Fruit fly (Drosophila melanogaster) whole organism, embryonic: ENCODE measurements around the gene fzo.

Source experiments
- Atf6 ChIP-seq: fragments of 200-800 bp; sonication (Bioruptor generic); IDR thresholded peaks from 2 replicates; pipeline ENCODE4 v1.3.6; 2022; ENCODE audit warnings: missing biosample characterization, missing genetic modification characterization
- Bgb ChIP-seq: fragments of 200-800 bp; sonication (Bioruptor generic); IDR thresholded peaks from 2 replicates; pipeline ENCODE4 v1.3.6; 2022; ENCODE audit warnings: missing biosample characterization, missing genetic modification characterization; ENCODE audit not compliant: partially characterized antibody
- CG11456 ChIP-seq: fragments of 200-800 bp; sonication (Bioruptor generic); IDR thresholded peaks from 3 replicates; pipeline ENCODE4 v1.3.6; 2022; ENCODE audit warnings: missing biosample characterization, missing genetic modification characterization
- CG11723 ChIP-seq: fragments of 200-800 bp; sonication (Bioruptor generic); optimal IDR thresholded peaks from 2 replicates; lab custom pipeline; 2017; ENCODE audit warnings: missing biosample characterization, mild to moderate bottlenecking, missing genetic modification characterization
- CG14965 ChIP-seq: fragments of 200-800 bp; sonication (Bioruptor generic); optimal IDR thresholded peaks from 2 replicates; lab custom pipeline; 2016; ENCODE audit warnings: missing biosample characterization, missing genetic modification characterization, borderline replicate concordance
- CG15011 ChIP-seq: fragments of 200-800 bp; sonication (Bioruptor generic); optimal IDR thresholded peaks from 3 replicates; lab custom pipeline; 2018; ENCODE audit warnings: missing biosample characterization, mild to moderate bottlenecking, missing genetic modification characterization
- CG15479 ChIP-seq: fragments of 200-800 bp; sonication (Bioruptor generic); optimal IDR thresholded peaks from 3 replicates; lab custom pipeline; 2019; ENCODE audit warnings: missing biosample characterization, mild to moderate bottlenecking, missing genetic modification characterization, moderate library complexity
- CG1603 ChIP-seq: fragments of 200-800 bp; sonication (Bioruptor generic); optimal IDR thresholded peaks from 2 replicates; lab custom pipeline; 2019; ENCODE audit warnings: missing biosample characterization, mild to moderate bottlenecking, missing genetic modification characterization, moderate library complexity
- CG16863 ChIP-seq: fragments of 200-800 bp; sonication (Bioruptor generic); optimal IDR thresholded peaks from 3 replicates; lab custom pipeline; 2016; ENCODE audit warnings: missing biosample characterization, missing genetic modification characterization
- CG17912 ChIP-seq: fragments of 200-800 bp; sonication (Bioruptor generic); optimal IDR thresholded peaks from 2 replicates; lab custom pipeline; 2018; ENCODE audit warnings: missing biosample characterization, mild to moderate bottlenecking, missing genetic modification characterization
- CG30403 ChIP-seq: fragments of 200-800 bp; sonication (Bioruptor generic); optimal IDR thresholded peaks from 3 replicates; lab custom pipeline; 2016; ENCODE audit warnings: missing biosample characterization, missing genetic modification characterization
- CG30431 ChIP-seq: fragments of 200-800 bp; sonication (Bioruptor generic); optimal IDR thresholded peaks from 2 replicates; lab custom pipeline; 2017; ENCODE audit warnings: missing biosample characterization, missing genetic modification characterization
- CG3065 ChIP-seq: fragments of 200-800 bp; sonication (Bioruptor generic); optimal IDR thresholded peaks from 2 replicates; lab custom pipeline; 2016; ENCODE audit warnings: missing biosample characterization, missing genetic modification characterization
- CG34422 ChIP-seq: fragments of 200-800 bp; sonication (Bioruptor generic); IDR thresholded peaks from 3 replicates; pipeline ENCODE4 v1.3.6; 2022; ENCODE audit warnings: missing biosample characterization, missing genetic modification characterization
- CG4282 ChIP-seq: fragments of 200-800 bp; sonication (Bioruptor generic); optimal IDR thresholded peaks from 2 replicates; lab custom pipeline; 2016; ENCODE audit warnings: missing biosample characterization, missing genetic modification characterization
- CG5953 ChIP-seq: fragments of 200-800 bp; sonication (Bioruptor generic); IDR thresholded peaks from 2 replicates; pipeline ENCODE4 v1.3.6; 2022; ENCODE audit warnings: missing biosample characterization, missing genetic modification characterization
- CG7745 ChIP-seq: fragments of 200-800 bp; sonication (Bioruptor generic); optimal IDR thresholded peaks from 2 replicates; lab custom pipeline; 2018; ENCODE audit warnings: missing biosample characterization, mild to moderate bottlenecking, missing genetic modification characterization, moderate library complexity
- CG8281 ChIP-seq: fragments of 200-800 bp; sonication (Bioruptor generic); optimal IDR thresholded peaks from 2 replicates; lab custom pipeline; 2018; ENCODE audit warnings: missing biosample characterization, mild to moderate bottlenecking, missing genetic modification characterization, moderate library complexity
- CG9437 ChIP-seq: fragments of 200-800 bp; sonication (Bioruptor generic); optimal IDR thresholded peaks from 2 replicates; lab custom pipeline; 2018; ENCODE audit warnings: missing biosample characterization, mild to moderate bottlenecking, missing genetic modification characterization
- CG9609 ChIP-seq: fragments of 200-800 bp; sonication (Bioruptor generic); optimal IDR thresholded peaks from 3 replicates; lab custom pipeline; 2016; ENCODE audit warnings: missing biosample characterization, missing genetic modification characterization
- CHES-1-like ChIP-seq: fragments of 200-800 bp; sonication (Bioruptor generic); optimal IDR thresholded peaks from 2 replicates; lab custom pipeline; 2016; ENCODE audit warnings: missing biosample characterization, missing genetic modification characterization
- Dp ChIP-seq: fragments of 200-800 bp; sonication (Bioruptor generic); optimal IDR thresholded peaks from 2 replicates; lab custom pipeline; 2018; ENCODE audit warnings: missing biosample characterization, mild to moderate bottlenecking, missing genetic modification characterization, moderate library complexity
- ERR ChIP-seq: fragments of 200-800 bp; sonication (Bioruptor generic); optimal IDR thresholded peaks from 2 replicates; lab custom pipeline; 2016; ENCODE audit warnings: missing biosample characterization, missing genetic modification characterization
- Ets65A ChIP-seq: fragments of 200-800 bp; sonication (Bioruptor generic); peaks from one replicate; lab custom pipeline; 2016; ENCODE audit warnings: missing biosample characterization, missing genetic modification characterization
- HLHmδ ChIP-seq: fragments of 200-800 bp; sonication (Bioruptor generic); optimal IDR thresholded peaks from 2 replicates; lab custom pipeline; 2018; ENCODE audit warnings: missing biosample characterization, mild to moderate bottlenecking, missing genetic modification characterization, moderate library complexity
- Hr3 ChIP-seq: fragments of 200-800 bp; sonication (Bioruptor generic); optimal IDR thresholded peaks from 3 replicates; lab custom pipeline; 2016; ENCODE audit warnings: missing biosample characterization, missing genetic modification characterization
- Hr78 ChIP-seq, 2 experiments: fragments of 200-800 bp in 1 of 2; fragments of >200 bp in 1 of 2; sonication (Bioruptor generic) in 1 of 2; optimal IDR thresholded peaks; 2 replicates each; lab custom pipeline; 2017 to 2019; ENCODE audit warnings: missing biosample characterization in 2 of 2, missing genetic modification characterization in 2 of 2, mild to moderate bottlenecking in 1 of 2, moderate library complexity in 1 of 2
- Kr ChIP-seq: fragments of 200-800 bp; sonication (Bioruptor generic); optimal IDR thresholded peaks from 2 replicates; lab custom pipeline; 2017; ENCODE audit warnings: missing biosample characterization, mild to moderate bottlenecking, missing genetic modification characterization
- Lpt ChIP-seq: fragments of >200 bp; optimal IDR thresholded peaks from 2 replicates; lab custom pipeline; 2018; ENCODE audit warnings: missing biosample characterization, missing genetic modification characterization
- Spps ChIP-seq: fragments of 200-800 bp; sonication (Bioruptor generic); optimal IDR thresholded peaks from 2 replicates; lab custom pipeline; 2018; ENCODE audit warnings: missing biosample characterization, mild to moderate bottlenecking, missing genetic modification characterization
- TFAM ChIP-seq: fragments of 200-800 bp; sonication (Bioruptor generic); optimal IDR thresholded peaks from 2 replicates; lab custom pipeline; 2017; ENCODE audit warnings: missing biosample characterization, missing genetic modification characterization, inconsistent platforms
- ash1 ChIP-seq: fragments of 200-800 bp; sonication (Bioruptor generic); optimal IDR thresholded peaks from 2 replicates; lab custom pipeline; 2018; ENCODE audit warnings: missing biosample characterization, mild to moderate bottlenecking, missing genetic modification characterization
- br ChIP-seq: fragments of >200 bp; optimal IDR thresholded peaks from 2 replicates; lab custom pipeline; 2017
- bsh ChIP-seq, 2 experiments: fragments of 200-800 bp; sonication (Bioruptor generic); optimal IDR thresholded peaks; 2 replicates each; lab custom pipeline; 2017 to 2018; ENCODE audit warnings: mild to moderate bottlenecking in 2 of 2, missing biosample characterization in 2 of 2, missing genetic modification characterization in 2 of 2, moderate library complexity in 1 of 2
- ci ChIP-seq: fragments of 200-800 bp; sonication (Bioruptor generic); IDR thresholded peaks from 3 replicates; pipeline ENCODE4 v1.3.6; 2022; ENCODE audit warnings: missing biosample characterization, missing genetic modification characterization
- corto ChIP-seq: fragments of 200-800 bp; sonication (Bioruptor generic); optimal IDR thresholded peaks from 2 replicates; lab custom pipeline; 2016; ENCODE audit warnings: missing biosample characterization, mild to moderate bottlenecking, missing genetic modification characterization, moderate library complexity
- crc ChIP-seq: fragments of 200-800 bp; sonication (Bioruptor generic); optimal IDR thresholded peaks from 2 replicates; lab custom pipeline; 2016; ENCODE audit warnings: missing biosample characterization, missing genetic modification characterization
- croc ChIP-seq: fragments of 200-800 bp; sonication (Bioruptor generic); conservative IDR thresholded peaks from 3 replicates; pipeline ENCODE4 v1.3.6; 2022; ENCODE audit warnings: missing biosample characterization, missing genetic modification characterization
- dati ChIP-seq: fragments of 200-800 bp; sonication (Bioruptor generic); IDR thresholded peaks from 2 replicates; pipeline ENCODE4 v1.3.6; 2022; ENCODE audit warnings: missing biosample characterization, missing genetic modification characterization
- dmrt11E ChIP-seq: fragments of 200-800 bp; sonication (Bioruptor generic); optimal IDR thresholded peaks from 3 replicates; lab custom pipeline; 2018; ENCODE audit warnings: missing biosample characterization, mild to moderate bottlenecking, missing genetic modification characterization, moderate library complexity
- dpn ChIP-seq, 2 experiments: fragments of 200-800 bp; sonication (Bioruptor generic); optimal IDR thresholded peaks; 3 replicates each; lab custom pipeline; 2016; ENCODE audit warnings: missing biosample characterization in 2 of 2, missing genetic modification characterization in 2 of 2
- dysf ChIP-seq: fragments of 200-800 bp; sonication (Bioruptor generic); IDR thresholded peaks from 3 replicates; pipeline ENCODE4 v1.3.6; 2022; ENCODE audit warnings: missing biosample characterization, missing genetic modification characterization
- ewg ChIP-seq: fragments of 200-800 bp; sonication (Bioruptor generic); optimal IDR thresholded peaks from 3 replicates; lab custom pipeline; 2017; ENCODE audit warnings: mild to moderate bottlenecking, missing biosample characterization, missing genetic modification reagents, missing genetic modification characterization
- knrl ChIP-seq: fragments of 200-800 bp; sonication (Bioruptor generic); IDR thresholded peaks from 3 replicates; pipeline ENCODE4 v1.3.6; 2022; ENCODE audit warnings: missing biosample characterization, missing genetic modification characterization; ENCODE audit not compliant: partially characterized antibody
- onecut ChIP-seq: fragments of 200-800 bp; sonication (Bioruptor generic); IDR thresholded peaks from 2 replicates; pipeline ENCODE4 v1.3.6; 2022; ENCODE audit warnings: missing biosample characterization, missing genetic modification characterization
- pum ChIP-seq: fragments of 200-800 bp; sonication (Bioruptor generic); optimal IDR thresholded peaks from 2 replicates; lab custom pipeline; 2016; ENCODE audit warnings: missing biosample characterization, missing genetic modification characterization
- sens-2 ChIP-seq: fragments of 200-800 bp; sonication (Bioruptor generic); IDR thresholded peaks from 2 replicates; pipeline ENCODE4 v1.3.6; 2022; ENCODE audit warnings: missing biosample characterization, missing genetic modification characterization
- sisA ChIP-seq: fragments of 200-800 bp; sonication (Bioruptor generic); IDR thresholded peaks from 2 replicates; pipeline ENCODE4 v1.3.6; 2022; ENCODE audit warnings: missing biosample characterization, missing genetic modification characterization
- vnd ChIP-seq: fragments of 200-800 bp; sonication (Bioruptor generic); IDR thresholded peaks from 3 replicates; pipeline ENCODE4 v1.3.6; 2022; ENCODE audit warnings: missing biosample characterization, missing genetic modification characterization; ENCODE audit not compliant: partially characterized antibody
- zf30C ChIP-seq: fragments of 200-800 bp; sonication (Bioruptor generic); optimal IDR thresholded peaks from 3 replicates; lab custom pipeline; 2018; ENCODE audit warnings: missing biosample characterization, mild to moderate bottlenecking, missing genetic modification characterization
- zfh1 ChIP-seq: fragments of 200-800 bp; sonication (Bioruptor generic); IDR thresholded peaks from 3 replicates; pipeline ENCODE4 v1.3.6; 2022; ENCODE audit warnings: missing biosample characterization, missing genetic modification characterization

fzo gene

dm6 chr3R:23173393-23173981 lies 30.3 kb downstream of the fzo start, which contains the start of gene CG46310 (continued):
- no peak for TF ChIP-seq Lpt (GFP tag; lab: Kevin White, UChicago)
- peak; percentile 81 for TF ChIP-seq Atf6 (GFP tag; lab: Robert Waterston, UW)
- TF ChIP-seq TFAM (GFP tag; lab: Kevin White, UChicago), result no peak
- peak; percentile 82 for TF ChIP-seq CG30403 (GFP tag; lab: Kevin White, UChicago)
- TF ChIP-seq CG7745, result no peak
- TF ChIP-seq CG3065 (GFP tag; lab: Kevin White, UChicago), result no peak
- no peak for TF ChIP-seq dati
- peak; percentile 3 to 55 for TF ChIP-seq bsh (GFP tag; optimal IDR thresholded peaks at IDR 0.05; lab: Kevin White, UChicago)
- TF ChIP-seq vnd (GFP tag; lab: Robert Waterston, UW), result no peak
- peak; percentile 56 for TF ChIP-seq ci (GFP tag; lab: Robert Waterston, UW)
- TF ChIP-seq CG16863 (GFP tag; lab: Kevin White, UChicago), result no peak
- peak; percentile 48 for TF ChIP-seq CG15011 (GFP tag; lab: Kevin White, UChicago)
- no peak for TF ChIP-seq dmrt11E (tag; lab: Kevin White, UChicago)
- peak; percentile 67 for TF ChIP-seq croc (GFP tag; lab: Robert Waterston, UW)
- no peak for TF ChIP-seq Ets65A
- TF ChIP-seq CHES-1-like (GFP tag; lab: Kevin White, UChicago), result no peak
- peak; percentile 88 for TF ChIP-seq zfh1 (GFP tag; lab: Robert Waterston, UW)
- no peak for TF ChIP-seq Dp (GFP tag; lab: Kevin White, UChicago)
- TF ChIP-seq CG15479, result no peak
- TF ChIP-seq onecut (GFP tag; lab: Robert Waterston, UW), result peak; percentile 57
- no peak for TF ChIP-seq CG14965 (GFP tag; lab: Kevin White, UChicago)
- peak; percentile 75 for TF ChIP-seq sisA (GFP tag; lab: Robert Waterston, UW)
- peak; percentile 45 for TF ChIP-seq ewg (GFP tag; lab: Kevin White, UChicago)
- TF ChIP-seq Hr78 (GFP tag; optimal IDR thresholded peaks at IDR 0.05; lab: Kevin White, UChicago), result peak in 1 of 2 experiments; percentile 38
- TF ChIP-seq CG34422 (GFP tag; lab: Robert Waterston, UW), result no peak
- no peak for TF ChIP-seq crc (GFP tag; lab: Kevin White, UChicago)
- peak; percentile 34 for TF ChIP-seq zf30C (GFP tag; lab: Kevin White, UChicago)
- TF ChIP-seq dysf (GFP tag; lab: Robert Waterston, UW), result peak; percentile 94
- no peak for TF ChIP-seq HLHmδ (GFP tag; lab: Kevin White, UChicago)
- TF ChIP-seq sens-2, result no peak
- TF ChIP-seq Spps (tag; lab: Kevin White, UChicago), result no peak
- peak; percentile 13 for TF ChIP-seq ERR (GFP tag; lab: Kevin White, UChicago)
- TF ChIP-seq Hr3, result peak; percentile 37
- TF ChIP-seq CG11723 (GFP tag; lab: Kevin White, UChicago), result peak; percentile 16
- no peak for TF ChIP-seq CG9609 (GFP tag; lab: Kevin White, UChicago)
- TF ChIP-seq CG1603 (tag; lab: Kevin White, UChicago), result no peak
- TF ChIP-seq knrl, result no peak
- peak; percentile 14 for TF ChIP-seq CG30431 (GFP tag; lab: Kevin White, UChicago)
- TF ChIP-seq ash1 (GFP tag; lab: Kevin White, UChicago), result peak; percentile 29
- peak in 1 of 2 experiments; percentile 53 for TF ChIP-seq dpn (GFP tag; optimal IDR thresholded peaks at IDR 0.05; lab: Kevin White, UChicago)
- TF ChIP-seq CG5953 (GFP tag; lab: Robert Waterston, UW), result peak; percentile 58
- TF ChIP-seq CG8281 (tag; lab: Kevin White, UChicago), result no peak
- TF ChIP-seq CG17912 (GFP tag; lab: Kevin White, UChicago), result no peak
- TF ChIP-seq br (lab: Kevin White, UChicago), result no peak
- TF ChIP-seq CG9437, result peak; percentile 43
- TF ChIP-seq CG4282 (GFP tag; lab: Kevin White, UChicago), result no peak
- peak; percentile 88 for TF ChIP-seq CG11456
- peak; percentile 41; the same call in 1 of the 2 replicates for TF ChIP-seq Bgb
- TF ChIP-seq pum (GFP tag; lab: Kevin White, UChicago), result no peak
- no peak for TF ChIP-seq Kr (GFP tag; lab: Kevin White, UChicago)
- peak; percentile 86 for TF ChIP-seq corto (GFP tag; lab: Kevin White, UChicago)
